Fruit fly (Drosophila melanogaster): ENCODE results near the gene amx.

Gene amx

dm6 chrX:9196362-9196761, 50.8 kb downstream of the amx start, which contains the start of gene CG12118 (continued):
- TF ChIP-seq Sox100B (GFP tag; optimal IDR thresholded peaks at IDR 0.05), result peak; percentile 67
- TF ChIP-seq Side (GFP tag; optimal IDR thresholded peaks at IDR 0.05), result peak; percentile 3
- TF ChIP-seq Blimp-1 (GFP tag; optimal IDR thresholded peaks at IDR 0.05), result peak; percentile 78
- peak; percentile 63 for TF ChIP-seq Dref (GFP tag; IDR thresholded peaks at IDR 0.05)
- TF ChIP-seq sisA (GFP tag; IDR thresholded peaks at IDR 0.05), result peak; percentile 70
- TF ChIP-seq Fer2 (tag; optimal IDR thresholded peaks at IDR 0.05), result peak; percentile 55
- TF ChIP-seq ham (GFP tag; IDR thresholded peaks at IDR 0.05), result peak; percentile 33; the same call in 1 of the 2 replicates
- no peak for TF ChIP-seq pum (GFP tag; optimal IDR thresholded peaks at IDR 0.05)
- peak; percentile 87 for TF ChIP-seq Dp (GFP tag; optimal IDR thresholded peaks at IDR 0.05)
- TF ChIP-seq CG2116 (GFP tag; optimal IDR thresholded peaks at IDR 0.05), result peak; percentile 88
- peak; percentile 85 for TF ChIP-seq Opbp (GFP tag; IDR thresholded peaks at IDR 0.05; ENCODE audit: partially characterized antibody)
- peak; percentile 45 for TF ChIP-seq CG4328 (GFP tag; optimal IDR thresholded peaks at IDR 0.05)
- peak; percentile 35 to 52 for TF ChIP-seq Pdp1 (GFP tag; optimal IDR thresholded peaks at IDR 0.05)
- no peak for TF ChIP-seq yki (optimal IDR thresholded peaks at IDR 0.05)
- TF ChIP-seq CG15696 (tag; optimal IDR thresholded peaks at IDR 0.05), result peak; percentile 62
- TF ChIP-seq eve (GFP tag; optimal IDR thresholded peaks at IDR 0.05), result no peak
- TF ChIP-seq hb (GFP tag; IDR thresholded peaks at IDR 0.05; ENCODE audit: partially characterized antibody), result peak; percentile 84
- no peak for TF ChIP-seq Antp (GFP tag; optimal IDR thresholded peaks at IDR 0.05)
- TF ChIP-seq CG7745 (tag; optimal IDR thresholded peaks at IDR 0.05), result no peak
- TF ChIP-seq PHDP (tag; optimal IDR thresholded peaks at IDR 0.05), result peak; percentile 77
- no peak for TF ChIP-seq sima (GFP tag; optimal IDR thresholded peaks at IDR 0.05)
- no peak for TF ChIP-seq HLHmδ (GFP tag; optimal IDR thresholded peaks at IDR 0.05)
- TF ChIP-seq her (GFP tag; optimal IDR thresholded peaks at IDR 0.05), result no peak
- no peak for TF ChIP-seq CG12744 (GFP tag; optimal IDR thresholded peaks at IDR 0.05)
- peak; percentile 32 for TF ChIP-seq maf-S (GFP tag; optimal IDR thresholded peaks at IDR 0.05)
- TF ChIP-seq zfh2 (GFP tag; optimal IDR thresholded peaks at IDR 0.05), result peak; percentile 69
- peak; percentile 21 for TF ChIP-seq grn (GFP tag; optimal IDR thresholded peaks at IDR 0.05)
- peak; percentile 87 for TF ChIP-seq Sox102F (GFP tag; optimal IDR thresholded peaks at IDR 0.05)
- TF ChIP-seq seq (GFP tag; IDR thresholded peaks at IDR 0.05), result peak; percentile 73
- peak; percentile 91 for TF ChIP-seq vvl (GFP tag; IDR thresholded peaks at IDR 0.05)
- TF ChIP-seq CG7839 (tag; optimal IDR thresholded peaks at IDR 0.05), result peak; percentile 76
- no peak for TF ChIP-seq CG10565 (GFP tag; optimal IDR thresholded peaks at IDR 0.05)
- TF ChIP-seq gro (GFP tag; optimal IDR thresholded peaks at IDR 0.05), result peak; percentile 15
- TF ChIP-seq toy (GFP tag; IDR thresholded peaks at IDR 0.05), result no peak
- peak; percentile 79 for TF ChIP-seq Atf6 (GFP tag; IDR thresholded peaks at IDR 0.05)
- TF ChIP-seq pb (GFP tag; optimal IDR thresholded peaks at IDR 0.05), result no peak
- TF ChIP-seq CG10147 (GFP tag; optimal IDR thresholded peaks at IDR 0.05), result peak; percentile 69
- no peak for TF ChIP-seq cg (GFP tag; optimal IDR thresholded peaks at IDR 0.05)
- peak; percentile 78 for TF ChIP-seq HLH3B (GFP tag; IDR thresholded peaks at IDR 0.05)
- peak; percentile 80 for TF ChIP-seq CG6272 (GFP tag; IDR thresholded peaks at IDR 0.05)
- TF ChIP-seq salm (tag; optimal IDR thresholded peaks at IDR 0.05), result peak; percentile 23
- no peak for TF ChIP-seq CG8089 (GFP tag; optimal IDR thresholded peaks at IDR 0.05)
- peak; percentile 39; the same call in 1 of the 2 replicates for TF ChIP-seq dimm (GFP tag; IDR thresholded peaks at IDR 0.05)
- TF ChIP-seq Hr3 (GFP tag; optimal IDR thresholded peaks at IDR 0.05), result peak; percentile 84
- TF ChIP-seq CG2875 (GFP tag; optimal IDR thresholded peaks at IDR 0.05), result peak; percentile 44
- peak; percentile 80 for TF ChIP-seq ind (GFP tag; optimal IDR thresholded peaks at IDR 0.05)
- TF ChIP-seq Atf3 (GFP tag; optimal IDR thresholded peaks at IDR 0.05), result no peak
- peak; percentile 44; the same call in 1 of the 2 replicates for TF ChIP-seq rib (GFP tag; IDR thresholded peaks at IDR 0.05)
- peak; percentile 41; the same call in 1 of the 2 replicates for TF ChIP-seq klu (GFP tag; IDR thresholded peaks at IDR 0.05)
- TF ChIP-seq bsh (GFP tag; optimal IDR thresholded peaks at IDR 0.05), result peak in 1 of 2 experiments; percentile 84
- TF ChIP-seq gfzf (GFP tag; optimal IDR thresholded peaks at IDR 0.05), result no peak

Data from whole organism, embryonic.